Worm (Caenorhabditis elegans) whole organism, late embryonic: ENCODE results near the gene citk-1.
A peak's percentile ranks its signal among the peaks of the same experiment; 100 is the strongest.

ENCODE experiments used
- C38D4.7 ChIP-seq: fragments of 200-800 bp; sonication (Bioruptor generic); optimal IDR thresholded peaks from 2 replicates; lab custom pipeline; 2018; ENCODE audit warnings: mild to moderate bottlenecking, missing genetic modification characterization, moderate library complexity, missing compliant biosample characterization
- T23F11.4 ChIP-seq: fragments of 200-800 bp; sonication (Bioruptor generic); optimal IDR thresholded peaks from 2 replicates; lab custom pipeline; 2018; ENCODE audit warnings: mild to moderate bottlenecking, missing genetic modification characterization, missing compliant biosample characterization
- ahr-1 ChIP-seq: sonication (generic microtip); optimal IDR thresholded peaks from 2 replicates; lab custom pipeline; 2016; ENCODE audit warnings: missing genetic modification characterization, missing compliant biosample characterization
- ceh-18 ChIP-seq: sonication (generic microtip); optimal IDR thresholded peaks from 2 replicates; lab custom pipeline; 2016; ENCODE audit warnings: missing genetic modification characterization, missing compliant biosample characterization
- ceh-19 ChIP-seq: fragments of 200-800 bp; sonication (Bioruptor generic); optimal IDR thresholded peaks from 2 replicates; lab custom pipeline; 2018; ENCODE audit warnings: mild to moderate bottlenecking, missing genetic modification characterization, missing compliant biosample characterization
- ceh-2 ChIP-seq: sonication (generic microtip); optimal IDR thresholded peaks from 2 replicates; lab custom pipeline; 2016; ENCODE audit warnings: missing genotype, missing genetic modification characterization, missing compliant biosample characterization
- ceh-22 ChIP-seq: sonication (generic microtip); optimal IDR thresholded peaks from 2 replicates; lab custom pipeline; 2017; ENCODE audit warnings: missing biosample characterization, missing genetic modification characterization
- ceh-30 ChIP-seq: fragments of 150-350 bp; optimal IDR thresholded peaks from 2 replicates; lab custom pipeline; 2014; ENCODE audit warnings: missing biosample characterization, missing genetic modification characterization
- ceh-34 ChIP-seq: sonication (generic microtip); optimal IDR thresholded peaks from 2 replicates; lab custom pipeline; 2016; ENCODE audit warnings: mild to moderate bottlenecking, missing genetic modification characterization, missing compliant biosample characterization
- ceh-48 ChIP-seq: sonication (generic microtip); optimal IDR thresholded peaks from 2 replicates; lab custom pipeline; 2016; ENCODE audit warnings: missing genetic modification characterization, inconsistent platforms, missing compliant biosample characterization
- dve-1 ChIP-seq: sonication (generic microtip); optimal IDR thresholded peaks from 2 replicates; lab custom pipeline; 2017; ENCODE audit warnings: antibody characterized with exemption, mild to moderate bottlenecking, missing genetic modification characterization, missing compliant biosample characterization
- elt-2 ChIP-seq: sonication (generic microtip); optimal IDR thresholded peaks from 2 replicates; lab custom pipeline; 2016; ENCODE audit warnings: missing genetic modification reagents, missing genetic modification characterization, missing compliant biosample characterization
- elt-4 ChIP-seq: sonication (generic microtip); optimal IDR thresholded peaks from 2 replicates; lab custom pipeline; 2016; ENCODE audit warnings: missing genetic modification characterization, missing compliant biosample characterization
- ets-4 ChIP-seq: sonication (generic microtip); optimal IDR thresholded peaks from 2 replicates; lab custom pipeline; 2016; ENCODE audit warnings: missing genetic modification characterization, missing compliant biosample characterization
- eyg-1 ChIP-seq: sonication (generic microtip); optimal IDR thresholded peaks from 2 replicates; lab custom pipeline; 2016; ENCODE audit warnings: missing genotype, missing genetic modification characterization, missing compliant biosample characterization
- fkh-10 ChIP-seq: fragments of 150-350 bp; optimal IDR thresholded peaks from 2 replicates; lab custom pipeline; 2014; ENCODE audit warnings: missing biosample characterization, missing genetic modification reagents, missing genetic modification characterization
- hlh-30 ChIP-seq: sonication (generic microtip); optimal IDR thresholded peaks from 2 replicates; lab custom pipeline; 2017; ENCODE audit warnings: antibody characterized with exemption, missing genetic modification characterization, missing compliant biosample characterization; ENCODE audit not compliant: insufficient read depth
- lin-11 ChIP-seq: fragments of 200-800 bp; sonication (Bioruptor generic); optimal IDR thresholded peaks from 2 replicates; lab custom pipeline; 2018; ENCODE audit warnings: mild to moderate bottlenecking, missing genetic modification characterization, missing compliant biosample characterization
- mec-3 ChIP-seq: sonication (generic microtip); optimal IDR thresholded peaks from 2 replicates; lab custom pipeline; 2016; ENCODE audit warnings: borderline replicate concordance, missing genetic modification characterization, missing compliant biosample characterization
- nfya-1 ChIP-seq: sonication (generic microtip); optimal IDR thresholded peaks from 2 replicates; lab custom pipeline; 2017; ENCODE audit warnings: missing genetic modification characterization, mild to moderate bottlenecking, missing compliant biosample characterization, antibody characterized with exemption, moderate library complexity
- nhr-11 ChIP-seq: fragments of 150-350 bp; optimal IDR thresholded peaks from 2 replicates; lab custom pipeline; 2014; ENCODE audit warnings: missing biosample characterization, missing genetic modification characterization
- pha-2 ChIP-seq: sonication (generic microtip); optimal IDR thresholded peaks from 2 replicates; lab custom pipeline; 2017; ENCODE audit warnings: mild to moderate bottlenecking, missing genetic modification characterization, missing compliant biosample characterization
- pros-1 ChIP-seq: fragments of 150-350 bp; optimal IDR thresholded peaks from 2 replicates; lab custom pipeline; 2014; ENCODE audit warnings: missing biosample characterization, missing genetic modification reagents, missing genetic modification characterization
- rnt-1 ChIP-seq: sonication (generic microtip); optimal IDR thresholded peaks from 2 replicates; lab custom pipeline; 2016; ENCODE audit warnings: missing genetic modification characterization, missing compliant biosample characterization
- sox-2 ChIP-seq: fragments of 200-800 bp; sonication (Bioruptor generic); IDR thresholded peaks from 2 replicates; pipeline ENCODE4 v1.3.6; 2022; ENCODE audit warnings: missing genetic modification reagents, missing genetic modification characterization, missing compliant biosample characterization
- tbx-2 ChIP-seq: sonication (generic microtip); optimal IDR thresholded peaks from 2 replicates; lab custom pipeline; 2016; ENCODE audit warnings: missing genetic modification characterization, missing compliant biosample characterization
- tbx-7 ChIP-seq: sonication (generic microtip); optimal IDR thresholded peaks from 2 replicates; lab custom pipeline; 2016; ENCODE audit warnings: missing genotype, missing genetic modification characterization, missing compliant biosample characterization
- ttx-3 ChIP-seq: sonication (generic microtip); optimal IDR thresholded peaks from 2 replicates; lab custom pipeline; 2016; ENCODE audit warnings: missing genetic modification reagents, missing genetic modification characterization, missing compliant biosample characterization
- unc-42 ChIP-seq: sonication (generic microtip); optimal IDR thresholded peaks from 2 replicates; lab custom pipeline; 2016; ENCODE audit warnings: missing genotype, missing genetic modification characterization, missing compliant biosample characterization
- ztf-16 ChIP-seq: sonication (generic microtip); optimal IDR thresholded peaks from 2 replicates; lab custom pipeline; 2017; ENCODE audit warnings: missing genetic modification characterization, missing compliant biosample characterization

citk-1 gene

ce11 chrII:13888278-13888677 is 20.4 kb upstream of the citk-1 start, which contains the start of gene mcd-1:
Gene mcd-1, plus strand, starts transcription at chrII:13888544.
- TF ChIP-seq elt-4 (tag; lab: Kevin White, UChicago) (no peak), pha-2 (tag; lab: Kevin White, UChicago) (no peak), ztf-16 (tag; lab: Kevin White, UChicago) (no peak), mec-3 (no peak), rnt-1 (tag; lab: Kevin White, UChicago) (peak; percentile 28), ceh-30 (tag; lab: Kevin White, UChicago) (peak; percentile 1), ceh-18 (tag; lab: Kevin White, UChicago) (peak; percentile 30), hlh-30 (tag; lab: Kevin White, UChicago) (no peak), ahr-1 (tag; lab: Kevin White, UChicago) (no peak), nfya-1 (peak; percentile 47), unc-42 (peak; percentile 90)

ce11 chrII:13896279-13896774 is 12.4 kb upstream of the citk-1 start:
- TF ChIP-seq nhr-11 (tag; lab: Kevin White, UChicago): no peak
- TF ChIP-seq lin-11: no peak
- TF ChIP-seq elt-2: no peak
- no peak for TF ChIP-seq ceh-19 (GFP tag; lab: Kevin White, UChicago)
- TF ChIP-seq ztf-16 (tag; lab: Kevin White, UChicago): no peak
- TF ChIP-seq rnt-1 (tag; lab: Kevin White, UChicago): no peak
- no peak for TF ChIP-seq unc-42
- TF ChIP-seq elt-4 (tag; lab: Kevin White, UChicago): peak; percentile 84

- TF ChIP-seq ceh-48 (tag; lab: Kevin White, UChicago) (peak; percentile 20), tbx-2 (tag; lab: Kevin White, UChicago) (no peak)
Observed at ce11 chrII:13899777-13900176, 8.9 kb upstream of the citk-1 start.

- TF ChIP-seq sox-2 (GFP tag; lab: Robert Waterston, UW) (no peak), ztf-16 (tag; lab: Kevin White, UChicago) (no peak), C38D4.7 (GFP tag; lab: Kevin White, UChicago) (no peak), rnt-1 (tag; lab: Kevin White, UChicago) (no peak), tbx-7 (tag; lab: Kevin White, UChicago) (no peak), pros-1 (no peak), eyg-1 (no peak), ceh-22 (tag; lab: Kevin White, UChicago) (no peak), ets-4 (tag; lab: Kevin White, UChicago) (no peak), fkh-10 (GFP tag; lab: Kevin White, UChicago) (no peak)
Observed at ce11 chrII:13902014-13902413, 6.7 kb upstream of the citk-1 start, which contains the start of gene W02B8.1. Gene W02B8.1, minus strand, starts transcription at chrII:13902114.

- peak; percentile 25 for TF ChIP-seq ceh-34 (tag; lab: Kevin White, UChicago)
- no peak for TF ChIP-seq ceh-2 (tag; lab: Kevin White, UChicago)
Observed at ce11 chrII:13903482-13903881, 5.2 kb upstream of the citk-1 start.

ce11 chrII:13905556-13905955 is 3.2 kb upstream of the citk-1 start:
- TF ChIP-seq dve-1 (tag; lab: Kevin White, UChicago): peak; percentile 8
- TF ChIP-seq, all 69 proteins: peak for 1; not testable (repeated sequence) for 68

- peak; percentile 55 for TF ChIP-seq nfya-1
- TF ChIP-seq T23F11.4 (GFP tag; lab: Kevin White, UChicago): no peak
- TF ChIP-seq ttx-3 (tag; lab: Kevin White, UChicago): no peak
Observed at ce11 chrII:13907615-13908014, 1.1 kb upstream of the citk-1 start.
